Fruit fly (Drosophila melanogaster) Kc167 (cell line): ENCODE data around the gene ND-39.

ENCODE experiments used
- Myc ChIP-seq: fragments of >200 bp; optimal IDR thresholded peaks from 2 replicates; lab custom pipeline; 2017; ENCODE audit warnings: missing external identifiers
- Sin3A ChIP-seq: fragments of >200 bp; optimal IDR thresholded peaks from 2 replicates; lab custom pipeline; 2018; ENCODE audit warnings: missing external identifiers
- h ChIP-seq: fragments of >200 bp; optimal IDR thresholded peaks from 3 replicates; lab custom pipeline; 2018; ENCODE audit warnings: missing external identifiers
- insv ChIP-seq: fragments of >200 bp; optimal IDR thresholded peaks from 3 replicates; lab custom pipeline; 2018; ENCODE audit warnings: missing external identifiers
- psq ChIP-seq: fragments of >200 bp; optimal IDR thresholded peaks from 2 replicates; lab custom pipeline; 2017; ENCODE audit warnings: missing external identifiers
- ttk ChIP-seq: sonication (Bioruptor generic); optimal IDR thresholded peaks from 2 replicates; lab custom pipeline; 2017; ENCODE audit warnings: missing external identifiers

dm6 chr3L:20460383-20460782, 31.5 kb upstream of the ND-39 start, which contains the start of gene mag:
- TF ChIP-seq ttk (lab: Kevin White, UChicago) (no peak), psq (lab: Kevin White, UChicago) (no peak), insv (lab: Kevin White, UChicago) (no peak), Myc (lab: Kevin White, UChicago) (no peak), Sin3A (lab: Kevin White, UChicago) (no peak), h (lab: Kevin White, UChicago) (no peak)
